Fruit fly (Drosophila melanogaster) whole organism, wandering third instar larva: ENCODE data around the gene CG31100.
A peak's percentile ranks its signal among the peaks of the same experiment; 100 is the strongest.

Experiments used
- Abd-B ChIP-seq: fragments of >200 bp; optimal IDR thresholded peaks from 2 replicates; lab custom pipeline; 2017; ENCODE audit warnings: missing biosample characterization, missing genetic modification characterization
- CG32264 ChIP-seq: fragments of 200-800 bp; sonication (Bioruptor generic); optimal IDR thresholded peaks from 2 replicates; lab custom pipeline; 2016; ENCODE audit warnings: missing biosample characterization, missing genetic modification characterization
- CG9705 ChIP-seq: fragments of 200-800 bp; sonication (Bioruptor generic); optimal IDR thresholded peaks from 2 replicates; lab custom pipeline; 2018; ENCODE audit warnings: missing biosample characterization, mild to moderate bottlenecking, missing genetic modification characterization
- CrebA ChIP-seq: fragments of 200-800 bp; sonication (Bioruptor generic); optimal IDR thresholded peaks from 2 replicates; lab custom pipeline; 2016; ENCODE audit warnings: missing biosample characterization, mild to moderate bottlenecking, missing genetic modification characterization, borderline replicate concordance
- Dfd ChIP-seq: fragments of >200 bp; optimal IDR thresholded peaks from 2 replicates; lab custom pipeline; 2017; ENCODE audit warnings: missing biosample characterization, missing genetic modification characterization
- Dif ChIP-seq: fragments of 200-275, 200-300 bp; sonication (Bioruptor generic); optimal IDR thresholded peaks from 2 replicates; lab custom pipeline; 2018; ENCODE audit warnings: missing biosample characterization, missing genetic modification characterization; ENCODE audit not compliant: partially characterized antibody
- GATAd ChIP-seq: sonication (Bioruptor generic); optimal IDR thresholded peaks from 2 replicates; lab custom pipeline; 2016; ENCODE audit warnings: missing biosample characterization, missing genetic modification characterization
- HLH106 ChIP-seq: fragments of 200-800 bp; optimal IDR thresholded peaks from 3 replicates; lab custom pipeline; 2019; ENCODE audit warnings: missing biosample characterization, mild to moderate bottlenecking, missing genetic modification characterization, moderate library complexity
- Hnf4 ChIP-seq: fragments of 200-800 bp; sonication (Bioruptor generic); optimal IDR thresholded peaks from 2 replicates; lab custom pipeline; 2016; ENCODE audit warnings: missing biosample characterization, mild to moderate bottlenecking, missing genetic modification characterization
- Hr78 ChIP-seq: fragments of >200 bp; optimal IDR thresholded peaks from 2 replicates; lab custom pipeline; 2017; ENCODE audit warnings: missing biosample characterization, missing genetic modification characterization
- Hr83 ChIP-seq: fragments of 200-300 bp; sonication (Bioruptor generic); optimal IDR thresholded peaks from 2 replicates; lab custom pipeline; 2016; ENCODE audit warnings: missing biosample characterization, mild to moderate bottlenecking, missing genetic modification characterization, moderate library complexity; ENCODE audit not compliant: poor library complexity, severe bottlenecking
- Jra ChIP-seq: sonication (Bioruptor generic); optimal IDR thresholded peaks from 2 replicates; lab custom pipeline; 2016; ENCODE audit warnings: missing biosample characterization, missing genetic modification characterization
- Mio ChIP-seq: sonication (Bioruptor generic); optimal IDR thresholded peaks from 2 replicates; lab custom pipeline; 2016; ENCODE audit warnings: missing biosample characterization, missing genetic modification characterization
- Myc ChIP-seq: fragments of >200 bp; optimal IDR thresholded peaks from 2 replicates; lab custom pipeline; 2017
- N ChIP-seq: fragments of >200 bp; optimal IDR thresholded peaks from 2 replicates; lab custom pipeline; 2018; ENCODE audit warnings: missing biosample characterization, missing external identifiers, missing genetic modification characterization
- OdsH ChIP-seq: fragments of 200-800 bp; sonication (Bioruptor generic); optimal IDR thresholded peaks from 2 replicates; lab custom pipeline; 2016; ENCODE audit warnings: missing biosample characterization, mild to moderate bottlenecking, missing genetic modification characterization
- Rel ChIP-seq, 2 experiments: fragments of 200-800 bp; sonication (Bioruptor generic) in 1 of 2; optimal IDR thresholded peaks; 2 replicates in 1 of 2; 3 replicates in 1 of 2; lab custom pipeline; 2016 to 2019; ENCODE audit warnings: mild to moderate bottlenecking in 2 of 2, missing biosample characterization in 2 of 2, missing genetic modification characterization in 2 of 2, moderate library complexity in 1 of 2
- Sp1 ChIP-seq: fragments of 200-800 bp; sonication (Bioruptor generic); optimal IDR thresholded peaks from 3 replicates; lab custom pipeline; 2019; ENCODE audit warnings: missing biosample characterization, mild to moderate bottlenecking, missing genetic modification characterization, moderate library complexity
- Vsx2 ChIP-seq: fragments of 200-300, 225-300 bp; sonication (Bioruptor generic); optimal IDR thresholded peaks from 2 replicates; lab custom pipeline; 2018; ENCODE audit warnings: missing biosample characterization, missing genetic modification characterization; ENCODE audit not compliant: partially characterized antibody
- br ChIP-seq: fragments of 200-800 bp; sonication (Bioruptor generic); optimal IDR thresholded peaks from 2 replicates; lab custom pipeline; 2016; ENCODE audit warnings: missing biosample characterization, missing genetic modification characterization
- brk ChIP-seq: fragments of 200-800 bp; sonication (Bioruptor generic); optimal IDR thresholded peaks from 2 replicates; lab custom pipeline; 2016; ENCODE audit warnings: missing biosample characterization, mild to moderate bottlenecking, missing genetic modification characterization
- dl ChIP-seq, 2 experiments: fragments of 175-275, 200-275 bp in 1 of 2; fragments of 200-275 bp in 1 of 2; sonication (Bioruptor generic); optimal IDR thresholded peaks; lab custom pipeline; 2018; ENCODE audit warnings: mild to moderate bottlenecking in 2 of 2, missing biosample characterization in 2 of 2, missing genetic modification characterization in 2 of 2, moderate library complexity in 2 of 2; ENCODE audit not compliant: partially characterized antibody in 2 of 2, insufficient read depth in 1 of 2
- dmrt93B ChIP-seq: fragments of 200-800 bp; sonication (Bioruptor generic); optimal IDR thresholded peaks from 2 replicates; lab custom pipeline; 2018; ENCODE audit warnings: missing biosample characterization, mild to moderate bottlenecking, missing genetic modification characterization
- dsf ChIP-seq: sonication (Bioruptor generic); optimal IDR thresholded peaks from 2 replicates; lab custom pipeline; 2016; ENCODE audit warnings: missing biosample characterization, missing genetic modification characterization, borderline replicate concordance
- ey ChIP-seq: fragments of 200-800 bp; sonication (Bioruptor generic); optimal IDR thresholded peaks from 2 replicates; lab custom pipeline; 2016; ENCODE audit warnings: missing biosample characterization, missing genetic modification characterization
- foxo ChIP-seq, 2 experiments: fragments of 200-800 bp; sonication (Bioruptor generic); optimal IDR thresholded peaks; 2 replicates in 1 of 2; 3 replicates in 1 of 2; lab custom pipeline; 2016 to 2017; ENCODE audit warnings: missing biosample characterization in 2 of 2, missing genetic modification characterization in 2 of 2
- fru ChIP-seq: fragments of 200-800 bp; sonication (Bioruptor generic); optimal IDR thresholded peaks from 3 replicates; lab custom pipeline; 2016; ENCODE audit warnings: missing biosample characterization, mild to moderate bottlenecking, missing genetic modification characterization
- h ChIP-seq: fragments of 200-800 bp; sonication (Bioruptor generic); optimal IDR thresholded peaks from 3 replicates; lab custom pipeline; 2016; ENCODE audit warnings: missing biosample characterization, mild to moderate bottlenecking, missing genetic modification characterization
- lola ChIP-seq: fragments of >200 bp; optimal IDR thresholded peaks from 2 replicates; lab custom pipeline; 2017; ENCODE audit warnings: missing biosample characterization, missing genetic modification characterization
- psq ChIP-seq: fragments of 200-800 bp; sonication (Bioruptor generic); optimal IDR thresholded peaks from 3 replicates; lab custom pipeline; 2017; ENCODE audit warnings: missing biosample characterization, mild to moderate bottlenecking, missing genetic modification characterization, moderate library complexity
- rgr ChIP-seq: fragments of 200-800 bp; sonication (Bioruptor generic); optimal IDR thresholded peaks from 3 replicates; lab custom pipeline; 2016; ENCODE audit warnings: missing biosample characterization, mild to moderate bottlenecking, missing genetic modification characterization
- sage ChIP-seq: fragments of 200-800 bp; sonication (Bioruptor generic); optimal IDR thresholded peaks from 2 replicates; lab custom pipeline; 2016; ENCODE audit warnings: missing biosample characterization, mild to moderate bottlenecking, missing genetic modification characterization
- sv ChIP-seq: fragments of 200-800 bp; sonication (Bioruptor generic); optimal IDR thresholded peaks from 3 replicates; lab custom pipeline; 2016; ENCODE audit warnings: missing biosample characterization, missing genetic modification characterization
- usp ChIP-seq: fragments of >200 bp; optimal IDR thresholded peaks from 2 replicates; lab custom pipeline; 2017; ENCODE audit warnings: missing biosample characterization, missing genetic modification characterization
- woc ChIP-seq: sonication (Bioruptor generic); optimal IDR thresholded peaks from 2 replicates; lab custom pipeline; 2016; ENCODE audit warnings: missing biosample characterization, mild to moderate bottlenecking, missing genetic modification characterization

CG31100 gene

dm6 chr3R:8962860-8963755 lies 40.3 kb downstream of the CG31100 start, which contains the start of gene ich:
ich (minus strand) TSS chr3R:8963037.
- peak; percentile 26 for TF ChIP-seq psq (GFP tag; lab: Kevin White, UChicago)
- TF ChIP-seq CG32264, result no peak

dm6 chr3R:8960329-8960728 lies 43.1 kb downstream of the CG31100 start:
- TF ChIP-seq Abd-B (GFP tag; lab: Kevin White, UChicago), result no peak
- peak; percentile 17 for TF ChIP-seq h (GFP tag; lab: Kevin White, UChicago)
- no peak for TF ChIP-seq N (GFP tag; lab: Kevin White, UChicago)
- TF ChIP-seq Mio (GFP tag; lab: Kevin White, UChicago), result no peak
- peak; percentile 4 for TF ChIP-seq Sp1 (GFP tag; lab: Kevin White, UChicago)
- peak; percentile 12 for TF ChIP-seq rgr (GFP tag; lab: Kevin White, UChicago)
- TF ChIP-seq lola (GFP tag; lab: Kevin White, UChicago), result no peak
- TF ChIP-seq foxo (GFP tag; optimal IDR thresholded peaks at IDR 0.05; lab: Kevin White, UChicago), result peak in 1 of 2 experiments; percentile 10
- no peak for TF ChIP-seq GATAd
- no peak for TF ChIP-seq dsf (GFP tag; lab: Kevin White, UChicago)
- TF ChIP-seq Hnf4, result no peak

- no peak for TF ChIP-seq sage (GFP tag; lab: Kevin White, UChicago)
- peak; percentile 84 for TF ChIP-seq Dfd (GFP tag; lab: Kevin White, UChicago)
These were observed 44.3 kb downstream of the CG31100 start for dm6 chr3R:8959153-8959552.

- TF ChIP-seq woc (no peak), N (GFP tag; lab: Kevin White, UChicago) (no peak), Hr78 (GFP tag; lab: Kevin White, UChicago) (no peak), Myc (lab: Kevin White, UChicago) (no peak), Dif (GFP tag; lab: Kevin White, UChicago) (no peak), Jra (GFP tag; lab: Kevin White, UChicago) (no peak), Mio (GFP tag; lab: Kevin White, UChicago) (no peak), HLH106 (tag; lab: Kevin White, UChicago) (no peak), h (GFP tag; lab: Kevin White, UChicago) (no peak), usp (GFP tag; lab: Kevin White, UChicago) (no peak), OdsH (no peak), lola (GFP tag; lab: Kevin White, UChicago) (no peak)
These were observed 45.1 kb downstream of the CG31100 start for dm6 chr3R:8958300-8958699.

- TF ChIP-seq psq (GFP tag; lab: Kevin White, UChicago), result peak; percentile 66
- no peak for TF ChIP-seq ey (GFP tag; lab: Kevin White, UChicago)
- TF ChIP-seq OdsH, result peak; percentile 34
- peak; percentile 47 for TF ChIP-seq Sp1 (GFP tag; lab: Kevin White, UChicago)
- TF ChIP-seq Dif (GFP tag; lab: Kevin White, UChicago), result no peak
- no peak for TF ChIP-seq Vsx2 (GFP tag; lab: Kevin White, UChicago)
- no peak for TF ChIP-seq Hnf4
- peak; percentile 90 for TF ChIP-seq woc
- no peak for TF ChIP-seq Mio (GFP tag; lab: Kevin White, UChicago)
- peak; percentile 41 for TF ChIP-seq h (GFP tag; lab: Kevin White, UChicago)
- TF ChIP-seq CG9705 (GFP tag; lab: Kevin White, UChicago), result no peak
- TF ChIP-seq Rel (GFP tag; optimal IDR thresholded peaks at IDR 0.05; lab: Kevin White, UChicago), result no peak
- TF ChIP-seq Rel (tag; optimal IDR thresholded peaks at IDR 0.05; lab: Kevin White, UChicago), result no peak
- no peak for TF ChIP-seq CrebA (GFP tag; lab: Kevin White, UChicago)
- TF ChIP-seq br, result peak; percentile 27
- peak; percentile 14 for TF ChIP-seq fru (GFP tag; lab: Kevin White, UChicago)
- TF ChIP-seq Myc (lab: Kevin White, UChicago), result no peak
- no peak for TF ChIP-seq brk (GFP tag; lab: Kevin White, UChicago)
- no peak for TF ChIP-seq dl (GFP tag; optimal IDR thresholded peaks at IDR 0.05; lab: Kevin White, UChicago; ENCODE audit: insufficient read depth in 1 of 2, partially characterized antibody in 2 of 2)
- TF ChIP-seq Hr83 (GFP tag; lab: Kevin White, UChicago), result no peak
- TF ChIP-seq foxo (GFP tag; optimal IDR thresholded peaks at IDR 0.05; lab: Kevin White, UChicago), result peak in 1 of 2 experiments; percentile 33
- no peak for TF ChIP-seq dmrt93B (GFP tag; lab: Kevin White, UChicago)
- no peak for TF ChIP-seq Abd-B (GFP tag; lab: Kevin White, UChicago)
- TF ChIP-seq dsf (GFP tag; lab: Kevin White, UChicago), result no peak
- TF ChIP-seq sv (GFP tag; lab: Kevin White, UChicago), result no peak
- TF ChIP-seq HLH106 (tag; lab: Kevin White, UChicago), result peak; percentile 47
- no peak for TF ChIP-seq Hr78 (GFP tag; lab: Kevin White, UChicago)
- TF ChIP-seq Jra (GFP tag; lab: Kevin White, UChicago), result no peak
- peak; percentile 13 for TF ChIP-seq rgr (GFP tag; lab: Kevin White, UChicago)
These were observed 45.7 kb downstream of the CG31100 start for dm6 chr3R:8957739-8958138.
